Worm (Caenorhabditis elegans): ENCODE data around the gene asd-1.

DNA sequence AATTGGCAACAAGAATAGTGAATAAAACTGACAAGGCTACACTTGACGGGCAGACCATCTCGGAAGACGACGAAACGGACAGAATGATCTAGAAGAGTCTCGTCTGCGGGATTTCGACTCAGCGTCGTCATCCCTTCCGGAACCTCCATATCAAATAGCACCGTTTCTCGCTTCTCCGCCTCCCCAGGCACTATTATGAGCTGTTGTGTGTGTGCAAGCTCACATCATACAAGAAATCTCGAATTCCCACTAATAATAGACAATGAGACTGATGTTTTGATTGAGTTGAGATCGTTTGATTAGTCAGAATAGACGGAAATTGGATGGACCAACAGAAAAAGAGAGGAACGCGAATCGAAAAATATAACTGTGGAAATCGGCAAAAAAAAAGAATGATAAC, 6.8 kb upstream of the asd-1 start, which contains the start of gene spp-28:
- TF ChIP-seq F13H6.1 (tag; optimal IDR thresholded peaks at IDR 0.05) (no peak), R02D3.7 (tag; optimal IDR thresholded peaks at IDR 0.05) (no peak), nhr-237 (tag; optimal IDR thresholded peaks at IDR 0.05) (no peak)
